Worm (Caenorhabditis elegans): ENCODE measurements around the gene tbc-11.

DNA sequence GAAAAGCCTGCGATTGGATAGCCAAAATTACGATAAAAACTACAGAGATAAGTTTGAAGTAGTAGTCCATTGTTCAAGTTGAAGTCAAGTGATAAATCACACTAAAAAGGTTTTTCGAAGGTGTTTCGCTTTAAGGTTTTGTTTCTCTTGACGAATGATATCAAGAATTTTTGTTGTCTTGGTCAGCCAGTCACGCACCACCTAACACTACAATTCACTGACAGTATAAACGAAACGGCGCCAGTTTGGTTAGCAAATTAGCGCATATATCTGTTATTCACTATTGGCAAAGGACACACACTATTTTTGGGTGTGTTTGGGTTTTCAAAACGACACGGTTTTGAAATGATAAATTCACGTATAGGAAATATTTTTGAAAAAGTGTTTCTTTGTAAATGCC, 45.3 kb downstream of the tbc-11 start, which contains the start of gene C44C1.6:
- TF ChIP-seq tab-1 (GFP tag; IDR thresholded peaks at IDR 0.05) (no peak), ref-1 (GFP tag; conservative IDR thresholded peaks at IDR 0.05) (no peak), cog-1 (tag; optimal IDR thresholded peaks at IDR 0.05) (no peak), T22C8.4 (GFP tag; IDR thresholded peaks at IDR 0.05) (no peak)
